Worm (Caenorhabditis elegans): Measurements from ENCODE around the gene lact-4.

- TF ChIP-seq ztf-11 (tag; optimal IDR thresholded peaks at IDR 0.05) (no peak), nhr-76 (tag; optimal IDR thresholded peaks at IDR 0.05) (no peak), nhr-28 (tag; optimal IDR thresholded peaks at IDR 0.05) (no peak), unc-39 (tag; optimal IDR thresholded peaks at IDR 0.05) (no peak), elt-3 (tag; optimal IDR thresholded peaks at IDR 0.05) (no peak)
Observed at ce11 chrII:8484546-8484945, 4.3 kb upstream of the lact-4 start.

Measured in whole organism, mixed stage, embryonic.